ENCODE assay signal across 2 worm cellular contexts in genomic region chrV:10687601-10688000, ce11.
TF ChIP-seq lines count a peak whose summit lies in the region.

Gene F29F11.20 (plus strand): TSS chrV:10687901.

TF ChIP-seq in whole organism, L2 larva, 48 proteins besides CTCF, POLR2A, EP300 and RAD21:
- TF ChIP-seq ama-1 (optimal IDR thresholded peaks at IDR 0.05; lab: Kevin White, UChicago) (no peak), F13H6.1 (tag; optimal IDR thresholded peaks at IDR 0.05; lab: Kevin White, UChicago) (peak; percentile 16)
TF ChIP-seq in whole organism, L2 larva: peak in this region for 1.

TF ChIP-seq in whole organism, L3 larva, 47 proteins besides CTCF, POLR2A, EP300 and RAD21:
- peak; percentile 64 for TF ChIP-seq pha-4 (tag; optimal IDR thresholded peaks at IDR 0.05; lab: Kevin White, UChicago)
- TF ChIP-seq sea-2 (GFP tag; optimal IDR thresholded peaks at IDR 0.05; lab: Kevin White, UChicago) = no peak
